Worm (Caenorhabditis elegans): ENCODE data around the gene gck-3.
"Not testable (repeated sequence)": the region's sequence is repeated elsewhere in the genome, so short reads cannot be mapped to it uniquely, and the experiment has no call there.

Gene gck-3

ce11 chrV:17928128-17928527, 38.5 kb downstream of the gck-3 start:
- TF ChIP-seq pag-3 (tag; optimal IDR thresholded peaks at IDR 0.05; ENCODE audit: borderline replicate concordance), result peak; percentile 46
- TF ChIP-seq C38D4.7 (GFP tag; optimal IDR thresholded peaks at IDR 0.05), result no peak

ce11 chrV:17924095-17925000, 42.3 kb downstream of the gck-3 start, which contains the start of gene usp-50:
Gene usp-50, plus strand, starts transcription at chrV:17924916.
- TF ChIP-seq che-1 (tag; optimal IDR thresholded peaks at IDR 0.05); K02D7.2 (tag; optimal IDR thresholded peaks at IDR 0.05); fkh-10 (GFP tag; optimal IDR thresholded peaks at IDR 0.05): not testable (repeated sequence)

ce11 chrV:17921423-17921822, 45.2 kb downstream of the gck-3 start, which contains the start of gene E01B7.2:
Gene E01B7.2, plus strand, starts transcription at chrV:17921772.
- TF ChIP-seq ztf-16 (tag; optimal IDR thresholded peaks at IDR 0.05) (no peak), pax-1 (tag; optimal IDR thresholded peaks at IDR 0.05) (peak; percentile 56), ceh-48 (tag; optimal IDR thresholded peaks at IDR 0.05) (peak; percentile 48), K09A11.1 (tag; optimal IDR thresholded peaks at IDR 0.05; ENCODE audit: insufficient read depth) (no peak), unc-42 (tag; optimal IDR thresholded peaks at IDR 0.05) (peak; percentile 2), npax-4 (tag; optimal IDR thresholded peaks at IDR 0.05) (no peak), unc-55 (GFP tag; optimal IDR thresholded peaks at IDR 0.05) (peak; percentile 46), hlh-8 (tag; optimal IDR thresholded peaks at IDR 0.05) (no peak), ceh-2 (tag; optimal IDR thresholded peaks at IDR 0.05) (no peak), ttx-3 (tag; optimal IDR thresholded peaks at IDR 0.05) (no peak), ama-1 (optimal IDR thresholded peaks at IDR 0.05) (no peak), ceh-22 (tag; optimal IDR thresholded peaks at IDR 0.05) (no peak), F13H6.1 (tag; optimal IDR thresholded peaks at IDR 0.05) (no peak), nfya-1 (tag; optimal IDR thresholded peaks at IDR 0.05) (peak; percentile 63), syd-9 (tag; optimal IDR thresholded peaks at IDR 0.05) (no peak), lin-11 (tag; optimal IDR thresholded peaks at IDR 0.05) (no peak), hlh-6 (tag; optimal IDR thresholded peaks at IDR 0.05) (no peak), C38D4.7 (GFP tag; optimal IDR thresholded peaks at IDR 0.05) (no peak)

ce11 chrV:17918726-17919125, 47.9 kb downstream of the gck-3 start, which contains the start of gene C06H5.8:
Gene C06H5.8, plus strand, starts transcription at chrV:17919026.
- TF ChIP-seq ref-2 (tag; optimal IDR thresholded peaks at IDR 0.05), result no peak
- TF ChIP-seq ceh-14 (tag; optimal IDR thresholded peaks at IDR 0.05), result no peak
- no peak for TF ChIP-seq hlh-30 (tag; optimal IDR thresholded peaks at IDR 0.05; ENCODE audit: insufficient read depth)
- no peak for TF ChIP-seq F13H6.1 (tag; optimal IDR thresholded peaks at IDR 0.05)
- TF ChIP-seq fax-1 (tag; optimal IDR thresholded peaks at IDR 0.05), result no peak
- no peak for TF ChIP-seq elt-4 (tag; optimal IDR thresholded peaks at IDR 0.05)
- no peak for TF ChIP-seq hlh-6 (tag; optimal IDR thresholded peaks at IDR 0.05)
- no peak for TF ChIP-seq hlh-13 (GFP tag; optimal IDR thresholded peaks at IDR 0.05)
- no peak for TF ChIP-seq nhr-232 (tag; optimal IDR thresholded peaks at IDR 0.05)
- TF ChIP-seq sox-4 (tag; optimal IDR thresholded peaks at IDR 0.05), result no peak
- no peak for TF ChIP-seq ztf-16 (tag; optimal IDR thresholded peaks at IDR 0.05)
- no peak for TF ChIP-seq ceh-19 (GFP tag; optimal IDR thresholded peaks at IDR 0.05)
- no peak for TF ChIP-seq elt-2 (tag; optimal IDR thresholded peaks at IDR 0.05)
- no peak for TF ChIP-seq ceh-24 (tag; optimal IDR thresholded peaks at IDR 0.05)
- TF ChIP-seq unc-3 (GFP tag; conservative IDR thresholded peaks at IDR 0.05), result no peak
- TF ChIP-seq unc-3 (tag; optimal IDR thresholded peaks at IDR 0.05), result no peak
- TF ChIP-seq dmd-4 (tag; optimal IDR thresholded peaks at IDR 0.05; ENCODE audit: borderline replicate concordance), result no peak
- no peak for TF ChIP-seq pat-9 (tag; optimal IDR thresholded peaks at IDR 0.05)
- no peak for TF ChIP-seq pag-3 (tag; optimal IDR thresholded peaks at IDR 0.05; ENCODE audit: borderline replicate concordance)

Data from whole organism, late embryonic.